Worm (Caenorhabditis elegans) whole organism, late embryonic: Measurements from ENCODE around the gene Y105C5B.8.

Source experiments
- ceh-18 ChIP-seq: sonication (generic microtip); optimal IDR thresholded peaks from 2 replicates; lab custom pipeline; 2016; ENCODE audit warnings: missing genetic modification characterization, missing compliant biosample characterization
- ceh-19 ChIP-seq: fragments of 200-800 bp; sonication (Bioruptor generic); optimal IDR thresholded peaks from 2 replicates; lab custom pipeline; 2018; ENCODE audit warnings: mild to moderate bottlenecking, missing genetic modification characterization, missing compliant biosample characterization
- dmd-4 ChIP-seq: sonication (generic microtip); optimal IDR thresholded peaks from 2 replicates; lab custom pipeline; 2016; ENCODE audit warnings: borderline replicate concordance, missing genetic modification characterization, missing compliant biosample characterization
- gmeb-2 ChIP-seq: sonication (generic microtip); optimal IDR thresholded peaks from 2 replicates; lab custom pipeline; 2016; ENCODE audit warnings: missing genetic modification characterization, inconsistent platforms, missing compliant biosample characterization
- hlh-15 ChIP-seq: sonication (generic microtip); optimal IDR thresholded peaks from 2 replicates; lab custom pipeline; 2016; ENCODE audit warnings: missing genetic modification characterization, missing compliant biosample characterization
- hlh-6 ChIP-seq: sonication (generic microtip); optimal IDR thresholded peaks from 2 replicates; lab custom pipeline; 2016; ENCODE audit warnings: missing genotype, missing genetic modification characterization, missing compliant biosample characterization
- pha-4 ChIP-seq: fragments of 150-350 bp; optimal IDR thresholded peaks from 2 replicates; lab custom pipeline; 2018; ENCODE audit warnings: missing biosample characterization, missing genetic modification reagents, missing genetic modification characterization
- unc-55 ChIP-seq: sonication (generic microtip); optimal IDR thresholded peaks from 2 replicates; lab custom pipeline; 2017; ENCODE audit warnings: missing biosample characterization, missing genetic modification reagents, missing genetic modification characterization

DNA sequence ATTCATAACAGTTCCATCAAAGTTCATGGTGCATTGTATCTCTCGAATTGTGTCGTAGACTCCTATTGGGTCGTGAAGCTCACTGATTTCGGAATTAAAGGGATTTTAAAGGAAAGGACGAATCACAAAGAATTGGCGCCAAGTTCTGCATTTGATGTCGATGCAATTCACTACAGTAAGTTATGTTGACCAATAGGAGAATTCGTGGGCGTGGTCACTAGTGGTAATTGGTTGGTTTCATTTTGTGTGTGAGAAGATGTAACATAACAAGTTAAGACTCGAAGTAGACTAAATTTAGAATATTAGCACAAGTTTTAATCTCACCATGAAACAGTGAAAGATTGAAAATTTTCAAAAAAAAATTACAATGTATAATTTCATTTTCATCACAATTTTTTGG, 48.4 kb downstream of the Y105C5B.8 start:
- TF ChIP-seq hlh-15 (tag; lab: Kevin White, UChicago) (no peak), dmd-4 (tag; lab: Kevin White, UChicago) (no peak), pha-4 (tag; lab: Kevin White, UChicago) (no peak), ceh-19 (GFP tag; lab: Kevin White, UChicago) (no peak), unc-55 (no peak), ceh-18 (tag; lab: Kevin White, UChicago) (no peak), gmeb-2 (tag; lab: Kevin White, UChicago) (no peak), hlh-6 (tag; lab: Kevin White, UChicago) (no peak)
